In the genomic region with DNA sequence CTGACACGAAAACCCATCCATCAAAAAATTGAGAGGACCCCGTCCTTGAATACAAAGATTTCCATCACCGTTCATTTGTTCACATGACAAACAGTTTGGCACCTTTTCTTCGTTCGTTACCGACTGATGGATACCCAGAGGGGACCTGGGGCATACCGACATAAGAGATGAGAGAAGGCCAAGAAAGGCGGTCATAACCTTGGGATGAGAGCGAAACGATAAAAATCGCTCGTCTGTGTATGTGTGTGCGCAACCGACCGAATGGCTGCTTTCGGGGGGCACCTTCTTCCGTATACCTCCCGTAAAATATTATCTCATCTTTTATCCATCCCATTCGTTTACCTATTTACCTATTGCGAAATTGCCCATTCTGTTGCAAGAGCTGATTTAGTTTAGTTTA, we compare ENCODE assay signal across 1 worm cellular context.
TF ChIP-seq lines count a peak whose summit lies in the region.

No protein-coding gene starts in this region.

TF ChIP-seq in whole organism, L1 larva, 84 proteins besides CTCF, POLR2A, EP300 and RAD21 (continued from another document):
- TF ChIP-seq fkh-4 (tag; optimal IDR thresholded peaks at IDR 0.05; lab: Kevin White, UChicago; ENCODE audit: borderline replicate concordance) (no peak), irx-1 (tag; optimal IDR thresholded peaks at IDR 0.05; lab: Kevin White, UChicago) (no peak), lsy-2 (tag; optimal IDR thresholded peaks at IDR 0.05; lab: Kevin White, UChicago) (no peak), nhr-71 (tag; optimal IDR thresholded peaks at IDR 0.05; lab: Kevin White, UChicago) (no peak)
